Worm (Caenorhabditis elegans) whole organism, young adult: ENCODE measurements around the gene srh-46.

ENCODE experiments used
- B0261.1 ChIP-seq: sonication (generic microtip); optimal IDR thresholded peaks from 2 replicates; lab custom pipeline; 2016; ENCODE audit warnings: mild to moderate bottlenecking, missing genetic modification characterization, moderate library complexity, missing compliant biosample characterization
- B0336.3 ChIP-seq: fragments of 200-800 bp; sonication (Bioruptor generic); IDR thresholded peaks from 2 replicates; pipeline ENCODE4 v1.3.6; 2022; ENCODE audit warnings: missing genetic modification characterization, missing compliant biosample characterization
- K12H6.12 ChIP-seq: fragments of 200-800 bp; sonication (Bioruptor generic); optimal IDR thresholded peaks from 2 replicates; lab custom pipeline; 2018; ENCODE audit warnings: mild to moderate bottlenecking, missing genetic modification characterization, missing compliant biosample characterization
- Y53G8AR.9 ChIP-seq: fragments of 200-800 bp; sonication (Bioruptor generic); conservative IDR thresholded peaks from 2 replicates; pipeline ENCODE4 v1.3.6; 2022; ENCODE audit warnings: missing genetic modification reagents, missing genetic modification characterization, missing compliant biosample characterization
- Y56A3A.18 ChIP-seq: fragments of 200-800 bp; sonication (Bioruptor generic); IDR thresholded peaks from 2 replicates; pipeline ENCODE4 v1.3.6; 2022; ENCODE audit warnings: missing genetic modification reagents, missing genetic modification characterization, missing compliant biosample characterization
- aptf-2 ChIP-seq: fragments of 200-800 bp; sonication (Bioruptor generic); conservative IDR thresholded peaks from 2 replicates; pipeline ENCODE4 v1.3.6; 2022; ENCODE audit warnings: missing genetic modification reagents, missing genetic modification characterization, missing compliant biosample characterization
- attf-3 ChIP-seq: fragments of 200-800 bp; sonication (Bioruptor generic); conservative IDR thresholded peaks from 2 replicates; pipeline ENCODE4 v1.3.6; 2022; ENCODE audit warnings: missing genetic modification reagents, missing genetic modification characterization, missing compliant biosample characterization
- attf-5 ChIP-seq: fragments of 200-800 bp; sonication (Bioruptor generic); optimal IDR thresholded peaks from 2 replicates; lab custom pipeline; 2018; ENCODE audit warnings: mild to moderate bottlenecking, missing genetic modification characterization, missing compliant biosample characterization
- ceh-27 ChIP-seq: fragments of 200-800 bp; sonication (Bioruptor generic); optimal IDR thresholded peaks from 2 replicates; lab custom pipeline; 2018; ENCODE audit warnings: mild to moderate bottlenecking, missing genetic modification characterization, moderate library complexity, missing compliant biosample characterization
- ceh-58 ChIP-seq: fragments of 200-800 bp; sonication (Bioruptor generic); IDR thresholded peaks from 2 replicates; pipeline ENCODE4 v1.3.6; 2022; ENCODE audit warnings: missing genetic modification characterization, missing compliant biosample characterization
- chd-7 ChIP-seq: sonication (generic microtip); optimal IDR thresholded peaks from 2 replicates; lab custom pipeline; 2016; ENCODE audit warnings: mild to moderate bottlenecking, missing genetic modification characterization, moderate library complexity, missing compliant biosample characterization
- dpff-1 ChIP-seq: sonication (generic microtip); optimal IDR thresholded peaks from 2 replicates; lab custom pipeline; 2017; ENCODE audit warnings: mild to moderate bottlenecking, missing genetic modification characterization, missing compliant biosample characterization
- dpl-1 ChIP-seq: fragments of 150-350 bp; optimal IDR thresholded peaks from 2 replicates; lab custom pipeline; 2014; ENCODE audit warnings: missing biosample characterization, missing genetic modification reagents, missing genetic modification characterization
- egl-18 ChIP-seq: fragments of 200-800 bp; sonication (Bioruptor generic); IDR thresholded peaks from 2 replicates; pipeline ENCODE4 v1.3.6; 2022; ENCODE audit warnings: missing genetic modification reagents, missing genetic modification characterization, missing compliant biosample characterization
- fkh-3 ChIP-seq: sonication (generic microtip); optimal IDR thresholded peaks from 2 replicates; lab custom pipeline; 2016; ENCODE audit warnings: mild to moderate bottlenecking, missing genetic modification characterization, missing compliant biosample characterization
- hmg-20 ChIP-seq: fragments of 200-800 bp; sonication (Bioruptor generic); IDR thresholded peaks from 2 replicates; pipeline ENCODE4 v1.3.6; 2022; ENCODE audit warnings: missing genetic modification reagents, missing genetic modification characterization, missing compliant biosample characterization
- hrde-1 ChIP-seq: sonication (generic microtip); optimal IDR thresholded peaks from 2 replicates; lab custom pipeline; 2016; ENCODE audit warnings: missing genetic modification characterization, mild to moderate bottlenecking, missing compliant biosample characterization, moderate library complexity, missing genotype, missing genetic modification reagents, borderline replicate concordance
- let-526 ChIP-seq: fragments of 200-800 bp; sonication (Bioruptor generic); IDR thresholded peaks from 2 replicates; pipeline ENCODE4 v1.3.6; 2022; ENCODE audit warnings: missing genetic modification reagents, missing genetic modification characterization, missing compliant biosample characterization
- lin-40 ChIP-seq: sonication (generic microtip); optimal IDR thresholded peaks from 2 replicates; lab custom pipeline; 2016; ENCODE audit warnings: missing genetic modification characterization, mild to moderate bottlenecking, missing compliant biosample characterization, missing genotype, missing genetic modification reagents
- lsy-27 ChIP-seq: sonication (generic microtip); optimal IDR thresholded peaks from 2 replicates; lab custom pipeline; 2017; ENCODE audit warnings: missing genetic modification characterization, mild to moderate bottlenecking, missing compliant biosample characterization, antibody characterized with exemption, missing genotype, borderline replicate concordance; ENCODE audit not compliant: insufficient read depth
- madf-10 ChIP-seq: sonication (generic microtip); optimal IDR thresholded peaks from 2 replicates; lab custom pipeline; 2016; ENCODE audit warnings: mild to moderate bottlenecking, missing genetic modification characterization, missing compliant biosample characterization
- mel-28 ChIP-seq: sonication (generic microtip); optimal IDR thresholded peaks from 2 replicates; lab custom pipeline; 2016; ENCODE audit warnings: borderline replicate concordance, mild to moderate bottlenecking, missing genetic modification characterization, missing compliant biosample characterization
- mes-4 ChIP-seq: sonication (generic microtip); optimal IDR thresholded peaks from 2 replicates; lab custom pipeline; 2016; ENCODE audit warnings: missing genotype, missing genetic modification characterization, missing compliant biosample characterization
- nfyb-1 ChIP-seq: fragments of 200-800 bp; sonication (Bioruptor generic); IDR thresholded peaks from 2 replicates; pipeline ENCODE4 v1.3.6; 2022; ENCODE audit warnings: missing genetic modification reagents, missing genetic modification characterization, missing compliant biosample characterization
- rec-8 ChIP-seq, 2 experiments: sonication (generic microtip); optimal IDR thresholded peaks; 2 replicates each; lab custom pipeline; 2016; ENCODE audit warnings: mild to moderate bottlenecking in 2 of 2, missing genetic modification characterization in 2 of 2, missing genetic modification reagents in 2 of 2, missing genotype in 2 of 2, missing biosample characterization in 1 of 2, missing compliant biosample characterization in 1 of 2, moderate library complexity in 1 of 2
- rpc-1 ChIP-seq, 2 experiments: fragments of 150-350 bp in 1 of 2; sonication (generic microtip) in 1 of 2; optimal IDR thresholded peaks; 2 replicates each; lab custom pipeline; 2014 to 2018; ENCODE audit warnings: missing biosample characterization in 1 of 2, missing genetic modification characterization in 1 of 2, missing genetic modification reagents in 1 of 2, missing genotype in 1 of 2
- snpc-1.1 ChIP-seq: sonication (generic microtip); optimal IDR thresholded peaks from 2 replicates; lab custom pipeline; 2017; ENCODE audit warnings: missing genetic modification characterization, mild to moderate bottlenecking, missing compliant biosample characterization, antibody characterized with exemption, moderate library complexity, missing genotype, missing genetic modification reagents; ENCODE audit not compliant: insufficient read depth
- snpc-1.3 ChIP-seq: sonication (generic microtip); optimal IDR thresholded peaks from 2 replicates; lab custom pipeline; 2017; ENCODE audit warnings: missing genetic modification characterization, mild to moderate bottlenecking, missing compliant biosample characterization, antibody characterized with exemption, moderate library complexity, missing genotype, missing genetic modification reagents; ENCODE audit not compliant: insufficient read depth
- snpc-4 ChIP-seq, 5 experiments: fragments of 150-350 bp in 1 of 5; sonication (generic microtip) in 4 of 5; optimal IDR thresholded peaks; 2 replicates each; lab custom pipeline; 2014 to 2018; ENCODE audit warnings: missing genetic modification characterization in 5 of 5, missing biosample characterization in 3 of 5, antibody characterized with exemption in 2 of 5, mild to moderate bottlenecking in 2 of 5, missing compliant biosample characterization in 2 of 5, missing genotype in 2 of 5, moderate library complexity in 2 of 5, missing genetic modification reagents in 1 of 5
- sptf-2 ChIP-seq: fragments of 200-800 bp; sonication (Bioruptor generic); optimal IDR thresholded peaks from 2 replicates; lab custom pipeline; 2018; ENCODE audit warnings: mild to moderate bottlenecking, missing genetic modification characterization, missing compliant biosample characterization
- xnd-1 ChIP-seq: sonication (generic microtip); optimal IDR thresholded peaks from 2 replicates; lab custom pipeline; 2016; ENCODE audit warnings: missing genotype, missing genetic modification reagents, missing genetic modification characterization, missing compliant biosample characterization
- ztf-28 ChIP-seq: fragments of 200-800 bp; sonication (Bioruptor generic); IDR thresholded peaks from 2 replicates; pipeline ENCODE4 v1.3.6; 2022; ENCODE audit warnings: missing genetic modification reagents, missing genetic modification characterization, missing compliant biosample characterization
- ztf-6 ChIP-seq: fragments of 200-800 bp; sonication (Bioruptor generic); IDR thresholded peaks from 2 replicates; pipeline ENCODE4 v1.3.6; 2022; ENCODE audit warnings: missing genetic modification reagents, missing genetic modification characterization, missing compliant biosample characterization

The srh-46 gene

DNA sequence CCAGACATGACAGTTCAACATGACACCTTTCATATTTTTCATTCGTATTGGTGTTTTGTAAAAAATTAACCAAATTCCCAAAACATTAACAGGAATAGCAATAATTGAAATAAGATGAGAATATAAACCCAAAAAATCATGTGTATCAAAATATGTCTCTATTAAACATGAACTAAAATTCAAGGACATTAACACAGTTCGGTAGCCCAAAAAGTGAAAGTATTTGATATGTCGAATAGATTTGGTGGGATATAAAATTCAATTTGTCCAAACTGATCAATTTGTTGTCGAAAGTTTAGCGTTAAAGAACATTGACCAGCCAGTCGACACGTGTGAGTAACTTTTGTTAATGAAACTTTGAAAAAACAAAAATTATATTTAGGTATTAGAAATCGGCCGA lies at the start of gene srh-46:
Gene srh-46, minus strand, starts transcription at position 189 of the 400 bp plus-strand sequence.
- TF ChIP-seq madf-10 = no peak
- TF ChIP-seq aptf-2 (GFP tag; lab: Robert Waterston, UW) = no peak
- TF ChIP-seq attf-5 (GFP tag; lab: Kevin White, UChicago) = no peak
- TF ChIP-seq B0261.1 (tag; lab: Kevin White, UChicago) = no peak
- TF ChIP-seq lin-40 (tag; lab: Kevin White, UChicago) = no peak
- TF ChIP-seq, all 124 proteins: peak for 0

DNA sequence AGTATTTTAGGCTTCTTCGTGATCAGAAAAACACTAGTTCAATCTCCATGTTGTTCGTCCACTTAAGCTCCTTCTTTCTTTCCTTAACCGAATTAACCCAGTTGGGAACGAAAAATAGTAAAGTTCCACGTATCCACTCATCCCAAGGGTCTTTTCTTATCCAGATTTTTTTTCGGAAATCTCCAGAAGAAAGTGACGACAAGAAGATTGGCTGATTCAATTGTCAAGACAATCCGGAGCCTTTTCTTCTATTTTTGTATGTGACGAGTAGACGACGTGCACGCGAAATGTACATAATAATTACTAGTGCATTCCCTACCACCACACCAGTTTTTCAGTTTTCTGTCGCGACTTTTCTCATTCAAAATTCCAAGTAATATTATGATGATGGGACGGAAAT lies 48.6 kb upstream of the srh-46 start:
- TF ChIP-seq mes-4 (tag; lab: Kevin White, UChicago) (no peak), K12H6.12 (tag; lab: Kevin White, UChicago) (no peak), ztf-6 (GFP tag; lab: Robert Waterston, UW) (no peak)

DNA sequence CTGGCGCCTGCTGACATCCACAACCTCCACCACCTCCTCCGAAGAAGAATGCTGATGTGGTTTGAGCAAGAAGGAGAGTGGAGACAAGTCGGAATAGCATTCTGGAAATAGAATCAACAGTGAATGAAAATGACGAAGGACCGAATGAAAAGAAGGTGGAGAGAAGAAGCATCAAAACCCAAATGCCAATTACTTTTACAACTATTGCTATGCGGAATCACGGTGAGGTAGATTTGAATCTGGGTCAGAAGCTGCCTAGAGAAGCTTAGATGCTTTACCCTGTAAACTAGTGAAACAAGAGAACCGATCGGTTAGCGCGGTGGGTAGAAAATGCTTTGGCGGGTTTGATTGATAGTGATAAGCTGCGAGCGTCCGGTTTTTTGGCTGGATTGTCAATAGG lies 44.2 kb upstream of the srh-46 start, which contains the start of gene grl-7:
Gene grl-7, minus strand, starts transcription at position 101 of the 400 bp plus-strand sequence.
- TF ChIP-seq Y56A3A.18 (GFP tag; lab: Robert Waterston, UW) (no peak), let-526 (GFP tag; lab: Robert Waterston, UW) (0 out of 2 replicates have a peak, but pooled peaks have one; percentile 24)

DNA sequence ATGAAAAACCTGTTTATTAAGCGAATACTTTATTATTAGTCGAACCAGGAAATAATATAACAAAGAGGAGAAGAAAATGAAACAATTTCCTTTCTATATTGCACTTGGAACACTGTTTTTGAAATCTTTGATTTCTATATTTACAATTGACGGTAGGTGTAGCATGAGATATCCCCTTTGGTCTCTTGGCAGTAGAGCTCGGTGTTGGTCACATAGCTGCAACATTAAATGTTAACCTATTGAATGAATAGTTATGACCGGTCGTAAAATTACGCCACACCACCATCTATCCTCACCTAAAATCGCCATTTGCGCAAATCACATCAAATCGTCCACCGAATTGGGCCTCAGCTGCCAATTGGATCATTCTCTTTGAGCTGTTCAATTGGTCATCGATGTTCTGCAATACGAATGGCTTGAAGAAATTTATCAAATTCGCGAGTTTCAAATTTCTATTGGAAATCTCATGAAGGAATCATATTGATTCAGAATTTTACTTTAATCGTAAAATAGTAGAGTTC lies 42.2 kb upstream of the srh-46 start:
- TF ChIP-seq lsy-27 (tag; lab: Kevin White, UChicago) = no peak
- no peak for TF ChIP-seq rpc-1 (optimal IDR thresholded peaks at IDR 0.05; lab: Kevin White, UChicago)
- TF ChIP-seq rpc-1 (tag; optimal IDR thresholded peaks at IDR 0.05; lab: Kevin White, UChicago) = no peak
- TF ChIP-seq nfyb-1 = no peak
- TF ChIP-seq Y53G8AR.9 = no peak
- no peak for TF ChIP-seq ceh-58 (GFP tag; lab: Robert Waterston, UW)
- no peak for TF ChIP-seq snpc-1.3 (tag; lab: Kevin White, UChicago)
- no peak for TF ChIP-seq chd-7 (tag; lab: Kevin White, UChicago)
- no peak for TF ChIP-seq B0336.3

DNA sequence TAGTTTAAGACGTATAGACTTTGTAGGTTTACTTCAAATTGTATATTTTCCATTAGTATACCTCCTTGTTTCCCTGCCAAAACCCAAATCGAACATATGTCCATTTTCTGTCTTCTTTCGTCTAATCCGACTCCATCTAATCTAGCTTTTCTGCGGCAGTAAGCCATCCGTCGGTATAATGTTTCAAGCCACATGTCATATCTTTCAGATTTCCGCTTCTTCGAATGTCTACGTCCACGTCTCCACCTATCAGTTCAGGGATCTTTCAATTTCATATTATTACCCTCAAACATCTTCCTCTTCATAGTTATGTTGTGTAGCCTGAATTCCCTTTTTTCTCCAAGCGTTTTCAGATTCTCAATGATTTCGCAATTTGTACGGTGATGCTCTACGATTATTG lies 41.4 kb upstream of the srh-46 start:
- no peak for TF ChIP-seq egl-18
- TF ChIP-seq ztf-28 = no peak
- TF ChIP-seq snpc-1.1 (tag; lab: Kevin White, UChicago) = no peak
- no peak for TF ChIP-seq sptf-2
- TF ChIP-seq dpl-1 (GFP tag; lab: Kevin White, UChicago) = no peak
- no peak for TF ChIP-seq ztf-6 (GFP tag; lab: Robert Waterston, UW)
- TF ChIP-seq attf-3 = no peak
- TF ChIP-seq dpff-1 (tag; lab: Kevin White, UChicago) = no peak
- TF ChIP-seq xnd-1 (tag; lab: Kevin White, UChicago) = no peak
- no peak for TF ChIP-seq mel-28 (tag; lab: Kevin White, UChicago)
- no peak for TF ChIP-seq ceh-58 (GFP tag; lab: Robert Waterston, UW)
- TF ChIP-seq fkh-3 = no peak

DNA sequence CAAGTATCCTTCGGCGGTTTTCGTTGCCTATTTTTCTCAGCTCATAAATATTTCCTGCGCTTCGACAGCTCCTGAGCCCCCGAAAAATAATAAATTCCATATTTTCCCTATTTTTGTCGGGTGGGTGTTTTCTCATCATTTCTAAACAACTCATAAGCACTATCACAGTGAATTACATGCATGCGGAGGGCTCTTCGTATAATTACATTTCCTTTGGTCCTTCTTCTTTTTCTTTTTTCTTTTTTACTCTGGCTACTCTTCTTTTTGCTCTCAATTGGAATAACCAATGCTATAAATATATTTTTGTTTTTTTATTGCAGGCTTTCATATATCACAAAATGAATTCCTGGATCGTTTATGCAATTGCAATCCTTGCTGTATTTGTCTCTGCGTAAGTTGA lies 39.2 kb upstream of the srh-46 start, which contains the start of gene T02E9.5:
Gene T02E9.5, plus strand, starts transcription at position 321 of the 400 bp plus-strand sequence.
- TF ChIP-seq hrde-1 (tag; lab: Kevin White, UChicago) = no peak
- no peak for TF ChIP-seq snpc-4 (GFP tag; optimal IDR thresholded peaks at IDR 0.05; lab: Kevin White, UChicago)
- TF ChIP-seq snpc-4 (tag; optimal IDR thresholded peaks at IDR 0.05; lab: Kevin White, UChicago) = no peak
- TF ChIP-seq rec-8 (tag; optimal IDR thresholded peaks at IDR 0.05; lab: Kevin White, UChicago) = no peak
- no peak for TF ChIP-seq hmg-20 (GFP tag; lab: Robert Waterston, UW)
- no peak for TF ChIP-seq B0336.3
- no peak for TF ChIP-seq attf-3
- no peak for TF ChIP-seq madf-10
- TF ChIP-seq ceh-27 (GFP tag; lab: Kevin White, UChicago) = no peak
